Fruit fly (Drosophila melanogaster): ENCODE measurements around the gene CG18731.
A peak's percentile ranks its signal among the peaks of the same experiment; 100 is the strongest.

Gene CG18731

DNA sequence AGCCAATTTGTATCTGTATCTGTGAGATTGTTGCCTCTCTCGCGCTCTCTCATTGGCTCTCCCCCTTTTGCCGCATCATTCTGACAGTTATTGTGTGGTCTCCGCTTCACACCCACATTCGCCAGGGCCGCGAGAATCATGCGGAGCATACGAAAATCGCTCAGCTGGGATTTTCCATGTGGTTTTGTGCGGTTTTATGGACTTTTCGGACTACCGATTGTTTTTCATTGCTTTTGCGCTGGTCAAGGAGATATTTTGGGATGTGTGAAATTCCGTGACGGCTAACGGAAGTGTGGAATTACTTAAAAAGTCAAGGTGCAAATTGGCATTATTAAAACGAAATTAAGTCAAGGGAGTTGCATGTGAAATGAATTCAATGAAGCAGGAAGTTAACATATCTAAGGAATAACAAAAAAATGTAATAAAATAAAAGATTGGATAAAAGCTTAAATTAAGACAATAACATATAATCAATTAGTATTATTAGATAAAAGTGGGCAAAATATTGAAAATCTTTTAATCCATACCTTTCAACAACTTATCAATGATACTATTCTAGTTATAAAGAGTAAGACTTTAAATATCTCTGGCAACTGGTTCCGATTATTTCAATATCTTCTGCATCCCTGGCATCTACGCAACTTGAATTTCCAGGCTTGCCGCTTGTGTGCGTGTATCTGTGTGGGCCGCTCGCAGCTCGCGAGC is 47.4 kb downstream of the CG18731 start (continued):
- no peak for TF ChIP-seq CG6254 (GFP tag; optimal IDR thresholded peaks at IDR 0.05)
- no peak for TF ChIP-seq org-1 (GFP tag; optimal IDR thresholded peaks at IDR 0.05)
- no peak for TF ChIP-seq scrt (GFP tag; optimal IDR thresholded peaks at IDR 0.05)
- no peak for TF ChIP-seq en (GFP tag; optimal IDR thresholded peaks at IDR 0.05)
- TF ChIP-seq CG1529 (GFP tag; optimal IDR thresholded peaks at IDR 0.05): no peak
- TF ChIP-seq nmo (GFP tag; optimal IDR thresholded peaks at IDR 0.05): peak; percentile 36
- no peak for TF ChIP-seq CG12155 (GFP tag; optimal IDR thresholded peaks at IDR 0.05)
- TF ChIP-seq CG17612 (GFP tag; IDR thresholded peaks at IDR 0.05): no peak
- no peak for TF ChIP-seq CG10462 (GFP tag; optimal IDR thresholded peaks at IDR 0.05)
- TF ChIP-seq CG9817 (tag; optimal IDR thresholded peaks at IDR 0.05): peak; percentile 35
- peak; percentile 13 for TF ChIP-seq slp2 (GFP tag; optimal IDR thresholded peaks at IDR 0.05)
- TF ChIP-seq esg (GFP tag; conservative IDR thresholded peaks at IDR 0.05): no peak
- TF ChIP-seq CG9215 (GFP tag; IDR thresholded peaks at IDR 0.05): peak; percentile 32; the same call in 1 of the 2 replicates
- TF ChIP-seq usp (GFP tag; optimal IDR thresholded peaks at IDR 0.05): no peak
- peak; percentile 17 for TF ChIP-seq CG18599 (GFP tag; optimal IDR thresholded peaks at IDR 0.05)
- TF ChIP-seq CG30403 (GFP tag; optimal IDR thresholded peaks at IDR 0.05): peak; percentile 64
- peak; percentile 24 for TF ChIP-seq Hr3 (GFP tag; optimal IDR thresholded peaks at IDR 0.05)
- no peak for TF ChIP-seq pnt (GFP tag; optimal IDR thresholded peaks at IDR 0.05)
- TF ChIP-seq CG16813 (GFP tag; IDR thresholded peaks at IDR 0.05; ENCODE audit: partially characterized antibody): no peak
- TF ChIP-seq HLHmδ (GFP tag; optimal IDR thresholded peaks at IDR 0.05): no peak
- TF ChIP-seq cwo (GFP tag; optimal IDR thresholded peaks at IDR 0.05): no peak
- TF ChIP-seq Nf-YC (tag; optimal IDR thresholded peaks at IDR 0.05): no peak
- TF ChIP-seq psq (GFP tag; optimal IDR thresholded peaks at IDR 0.05): peak; percentile 89
- TF ChIP-seq CG17328 (GFP tag; IDR thresholded peaks at IDR 0.05): no peak
- TF ChIP-seq jumu (GFP tag; optimal IDR thresholded peaks at IDR 0.05): no peak
- peak; percentile 45 for TF ChIP-seq Abd-B (GFP tag; optimal IDR thresholded peaks at IDR 0.05)
- TF ChIP-seq croc (GFP tag; conservative IDR thresholded peaks at IDR 0.05): no peak; the same call in 2 of the 3 replicates
- peak; percentile 69 for TF ChIP-seq CG7556 (GFP tag; optimal IDR thresholded peaks at IDR 0.05)
- no peak for TF ChIP-seq emc (GFP tag; optimal IDR thresholded peaks at IDR 0.05)
- no peak for TF ChIP-seq CG7372 (GFP tag; IDR thresholded peaks at IDR 0.05)
- TF ChIP-seq pb (GFP tag; optimal IDR thresholded peaks at IDR 0.05): no peak
- no peak for TF ChIP-seq CG3838 (GFP tag; optimal IDR thresholded peaks at IDR 0.05)
- no peak for TF ChIP-seq so (GFP tag; IDR thresholded peaks at IDR 0.05)
- no peak for TF ChIP-seq B-H1 (GFP tag; IDR thresholded peaks at IDR 0.05)
- no peak for TF ChIP-seq HLH3B (GFP tag; IDR thresholded peaks at IDR 0.05)
- TF ChIP-seq Adf1 (GFP tag; IDR thresholded peaks at IDR 0.05): no peak
- peak; percentile 42; the same call in 3 of the 4 replicates for TF ChIP-seq Gug (GFP tag; IDR thresholded peaks at IDR 0.05)
- no peak for TF ChIP-seq Doc2 (GFP tag; IDR thresholded peaks at IDR 0.05)
- TF ChIP-seq crol (GFP tag; IDR thresholded peaks at IDR 0.05): no peak
- TF ChIP-seq Usf (GFP tag; optimal IDR thresholded peaks at IDR 0.05): peak; percentile 51
- TF ChIP-seq wdn (GFP tag; IDR thresholded peaks at IDR 0.05): no peak
- TF ChIP-seq grau (tag; optimal IDR thresholded peaks at IDR 0.05): no peak
- peak; percentile 39; the same call in 1 of the 3 replicates for TF ChIP-seq ken (GFP tag; IDR thresholded peaks at IDR 0.05)
- no peak for TF ChIP-seq abd-A (tag; optimal IDR thresholded peaks at IDR 0.05)
- TF ChIP-seq CG31388 (GFP tag; optimal IDR thresholded peaks at IDR 0.05): no peak
- TF ChIP-seq sna (GFP tag; IDR thresholded peaks at IDR 0.05; ENCODE audit: partially characterized antibody): no peak
- TF ChIP-seq Dbx (GFP tag; IDR thresholded peaks at IDR 0.05): no peak
- TF ChIP-seq B-H2 (GFP tag; optimal IDR thresholded peaks at IDR 0.05): no peak
- no peak for TF ChIP-seq ssp (GFP tag; IDR thresholded peaks at IDR 0.05)
- 0 out of 4 replicates have a peak, but pooled peaks have one; percentile 8 for TF ChIP-seq chinmo (GFP tag; IDR thresholded peaks at IDR 0.05; ENCODE audit: partially characterized antibody)
- TF ChIP-seq Atf3 (GFP tag; optimal IDR thresholded peaks at IDR 0.05): no peak

Data from whole organism, embryonic.